Fruit fly (Drosophila melanogaster) whole organism, pupa: Measurements from ENCODE around the gene Nt5a.
A peak's percentile ranks its signal among the peaks of the same experiment; 100 is the strongest.

ENCODE experiments used
- CG10348 ChIP-seq: fragments of 200-800 bp; sonication (Bioruptor generic); IDR thresholded peaks from 2 replicates; pipeline ENCODE4 v1.3.6; 2022; ENCODE audit warnings: missing biosample characterization, missing genetic modification characterization
- CG12605 ChIP-seq: fragments of 200-800 bp; sonication (Bioruptor generic); IDR thresholded peaks from 2 replicates; pipeline ENCODE4 v1.3.6; 2022; ENCODE audit warnings: missing biosample characterization, missing genetic modification characterization
- CG15710 ChIP-seq: fragments of 200-800 bp; sonication (Bioruptor generic); optimal IDR thresholded peaks from 2 replicates; lab custom pipeline; 2018; ENCODE audit warnings: missing biosample characterization, mild to moderate bottlenecking, missing genetic modification characterization, moderate library complexity
- CG17806 ChIP-seq: fragments of 200-800 bp; sonication (Bioruptor generic); optimal IDR thresholded peaks from 2 replicates; lab custom pipeline; 2018; ENCODE audit warnings: missing biosample characterization, mild to moderate bottlenecking, missing genetic modification characterization, moderate library complexity
- CG4496 ChIP-seq: fragments of 200-800 bp; sonication (Bioruptor generic); IDR thresholded peaks from 3 replicates; pipeline ENCODE4 v1.3.6; 2022; ENCODE audit warnings: missing biosample characterization, missing genetic modification characterization
- CG8159 ChIP-seq: fragments of 200-800 bp; sonication (Bioruptor generic); optimal IDR thresholded peaks from 3 replicates; lab custom pipeline; 2018; ENCODE audit warnings: missing biosample characterization, mild to moderate bottlenecking, missing genetic modification characterization, moderate library complexity
- CG8301 ChIP-seq: fragments of 200-800 bp; sonication (Bioruptor generic); optimal IDR thresholded peaks from 2 replicates; lab custom pipeline; 2018; ENCODE audit warnings: missing biosample characterization, mild to moderate bottlenecking, missing genetic modification characterization
- EcR ChIP-seq: fragments of 200-800 bp; sonication (Bioruptor generic); optimal IDR thresholded peaks from 3 replicates; lab custom pipeline; 2019; ENCODE audit warnings: missing biosample characterization, missing genetic modification characterization, mild to moderate bottlenecking, moderate library complexity, missing genetic modification reagents
- Ets98B ChIP-seq: fragments of 200-800 bp; sonication (Bioruptor generic); IDR thresholded peaks from 2 replicates; pipeline ENCODE4 v1.3.6; 2022; ENCODE audit warnings: missing biosample characterization, missing genetic modification characterization
- Snoo ChIP-seq: fragments of 200-800 bp; sonication (Bioruptor generic); optimal IDR thresholded peaks from 3 replicates; lab custom pipeline; 2017; ENCODE audit warnings: missing biosample characterization, mild to moderate bottlenecking, missing genetic modification characterization, inconsistent platforms

dm6 chr3L:1313039-1313766, 6.0 kb upstream of the Nt5a start, which contains the start of the genes sturkopf and Herc4:
- TF ChIP-seq CG8301 (peak; percentile 63), CG17806 (tag; lab: Kevin White, UChicago) (peak; percentile 18), EcR (peak; percentile 68), Ets98B (GFP tag; lab: Robert Waterston, UW) (peak; percentile 44), Snoo (tag; lab: Kevin White, UChicago) (peak; percentile 90), CG8159 (peak; percentile 68), CG10348 (no peak), CG4496 (peak; percentile 59; the same call in 2 of the 3 replicates), CG15710 (peak; percentile 75), CG12605 (GFP tag; lab: Robert Waterston, UW) (peak; percentile 54)
